Worm (Caenorhabditis elegans): ENCODE measurements around the gene tbx-31.

The tbx-31 gene

ce11 chrX:1651668-1652067 is 22.3 kb downstream of the tbx-31 start, which contains the start of gene ZK380.4:
Gene ZK380.4, minus strand, starts transcription at chrX:1651994.
- TF ChIP-seq nhr-47 (tag; optimal IDR thresholded peaks at IDR 0.05): no peak
- TF ChIP-seq unc-130 (tag; optimal IDR thresholded peaks at IDR 0.05): no peak

ce11 chrX:1643442-1644096 is 30.4 kb downstream of the tbx-31 start:
- TF ChIP-seq ztf-11 (tag; optimal IDR thresholded peaks at IDR 0.05): no peak
- TF ChIP-seq elt-2 (tag; optimal IDR thresholded peaks at IDR 0.05): no peak
- TF ChIP-seq dsc-1 (tag; optimal IDR thresholded peaks at IDR 0.05): no peak
- TF ChIP-seq nhr-28 (tag; optimal IDR thresholded peaks at IDR 0.05): no peak
- no peak for TF ChIP-seq lin-15B (tag; optimal IDR thresholded peaks at IDR 0.05)
- no peak for TF ChIP-seq efl-1 (optimal IDR thresholded peaks at IDR 0.05)
- TF ChIP-seq efl-1 (GFP tag; optimal IDR thresholded peaks at IDR 0.05 in 1 of 2): no peak
- no peak for TF ChIP-seq grh-1 (GFP tag; IDR thresholded peaks at IDR 0.05)
- no peak for TF ChIP-seq lin-13 (GFP tag; optimal IDR thresholded peaks at IDR 0.05)
- no peak for TF ChIP-seq nhr-237 (tag; optimal IDR thresholded peaks at IDR 0.05)
- TF ChIP-seq ceh-8 (GFP tag; optimal IDR thresholded peaks at IDR 0.05): no peak
- TF ChIP-seq ceh-90 (tag; optimal IDR thresholded peaks at IDR 0.05): no peak
- TF ChIP-seq mef-2 (tag; optimal IDR thresholded peaks at IDR 0.05): no peak
- TF ChIP-seq sup-37 (GFP tag; optimal IDR thresholded peaks at IDR 0.05): no peak

DNA sequence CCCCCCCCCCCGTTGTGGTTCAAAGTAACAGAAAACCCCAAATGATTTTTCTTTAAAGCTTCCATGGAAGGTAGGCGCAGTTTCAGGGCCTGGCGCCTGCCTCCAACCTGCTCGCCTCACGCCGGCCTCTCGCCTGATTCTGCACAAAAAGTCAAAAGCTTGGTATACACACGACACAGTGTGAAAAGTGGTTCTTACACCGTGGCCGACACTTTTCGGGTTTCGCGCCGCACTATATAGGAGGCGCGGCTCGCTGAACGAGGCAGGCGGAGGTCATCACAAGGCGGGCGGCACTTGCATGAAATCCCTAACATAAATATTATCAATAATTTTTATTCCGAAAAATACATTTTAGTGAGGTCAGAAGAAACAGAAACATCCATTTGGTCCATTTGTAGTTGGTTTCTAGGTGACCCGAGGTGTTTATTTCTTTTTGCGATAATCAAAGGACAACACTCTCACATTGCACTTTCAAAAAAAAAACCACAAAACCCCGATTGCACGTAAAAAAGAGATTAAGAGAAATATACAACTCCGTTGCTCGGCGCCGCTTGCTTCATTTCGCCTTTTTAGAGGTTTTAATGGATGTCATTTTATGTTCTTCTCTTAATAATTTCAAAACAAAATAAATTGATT is 43.0 kb downstream of the tbx-31 start, which contains the start of gene ZK380.2:
Gene ZK380.2 (plus strand): TSS at position 586 of the 636 bp plus-strand sequence.
- no peak for TF ChIP-seq elt-2 (tag; optimal IDR thresholded peaks at IDR 0.05)
- no peak for TF ChIP-seq unc-98 (GFP tag; IDR thresholded peaks at IDR 0.05)

- TF ChIP-seq sup-37 (GFP tag; optimal IDR thresholded peaks at IDR 0.05) (no peak), unc-62 (GFP tag; optimal IDR thresholded peaks at IDR 0.05) (no peak), ceh-8 (GFP tag; optimal IDR thresholded peaks at IDR 0.05) (no peak), nhr-12 (tag; optimal IDR thresholded peaks at IDR 0.05) (no peak), lin-35 (GFP tag; optimal IDR thresholded peaks at IDR 0.05) (no peak), skn-1 (tag; optimal IDR thresholded peaks at IDR 0.05) (no peak), aly-2 (tag; optimal IDR thresholded peaks at IDR 0.05) (no peak), unc-130 (tag; optimal IDR thresholded peaks at IDR 0.05) (no peak), dsc-1 (tag; optimal IDR thresholded peaks at IDR 0.05) (no peak), nhr-84 (tag; optimal IDR thresholded peaks at IDR 0.05) (no peak), efl-1 (optimal IDR thresholded peaks at IDR 0.05) (no peak), efl-1 (GFP tag; optimal IDR thresholded peaks at IDR 0.05 in 1 of 2) (no peak), lir-3 (tag; optimal IDR thresholded peaks at IDR 0.05; ENCODE audit: poor library complexity) (no peak), fkh-4 (tag; optimal IDR thresholded peaks at IDR 0.05; ENCODE audit: borderline replicate concordance) (no peak), hpl-2 (GFP tag; optimal IDR thresholded peaks at IDR 0.05) (no peak), nhr-11 (tag; optimal IDR thresholded peaks at IDR 0.05) (no peak), ceh-63 (GFP tag; optimal IDR thresholded peaks at IDR 0.05) (no peak), zag-1 (tag; optimal IDR thresholded peaks at IDR 0.05) (no peak), nhr-77 (tag; optimal IDR thresholded peaks at IDR 0.05) (no peak), vab-15 (tag; optimal IDR thresholded peaks at IDR 0.05) (no peak)
Measured at ce11 chrX:1629746-1630145, 44.2 kb downstream of the tbx-31 start.

DNA sequence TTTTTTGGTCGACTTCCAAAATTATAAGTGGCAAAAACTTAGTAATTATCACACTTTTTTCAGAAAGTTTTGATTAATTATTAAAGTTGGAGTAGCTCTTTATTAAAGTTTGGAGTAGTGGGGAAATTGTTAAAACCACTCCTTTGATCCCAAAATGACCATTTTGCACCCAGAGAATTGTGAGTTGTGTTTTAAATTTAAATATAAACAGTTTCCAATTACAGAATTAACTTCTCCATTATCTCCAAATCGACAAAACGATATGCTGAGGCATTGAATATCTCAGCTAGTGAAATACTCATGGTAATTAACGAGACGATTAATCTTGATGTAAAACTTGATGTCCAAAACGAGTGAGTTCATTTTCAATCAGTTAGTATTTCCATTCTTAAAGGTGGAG is 46.1 kb downstream of the tbx-31 start, which contains the start of gene fbxb-58:
Gene fbxb-58 (plus strand): TSS at position 301 of the 400 bp plus-strand sequence.
- TF ChIP-seq F16B12.6 (tag; optimal IDR thresholded peaks at IDR 0.05) (no peak), mdl-1 (tag; optimal IDR thresholded peaks at IDR 0.05) (no peak), efl-1 (optimal IDR thresholded peaks at IDR 0.05) (no peak), efl-1 (GFP tag; optimal IDR thresholded peaks at IDR 0.05 in 1 of 2) (no peak), sup-37 (GFP tag; optimal IDR thresholded peaks at IDR 0.05) (no peak), elt-2 (tag; optimal IDR thresholded peaks at IDR 0.05) (no peak)
